Worm (Caenorhabditis elegans) whole organism, L4 larva: ENCODE data around the gene mct-6.

Experiments
- T20F7.1 ChIP-seq: fragments of 200-800 bp; sonication (Bioruptor generic); optimal IDR thresholded peaks from 2 replicates; lab custom pipeline; 2018; ENCODE audit warnings: mild to moderate bottlenecking, missing genetic modification characterization, missing compliant biosample characterization
- Y105C5A.15 ChIP-seq: fragments of 200-800 bp; sonication (Bioruptor generic); IDR thresholded peaks from 2 replicates; pipeline ENCODE4 v1.3.6; 2022; ENCODE audit warnings: missing genetic modification characterization, missing compliant biosample characterization
- Y48G9A.11 ChIP-seq: fragments of 200-800 bp; sonication (Bioruptor generic); IDR thresholded peaks from 2 replicates; pipeline ENCODE4 v1.3.6; 2022; ENCODE audit warnings: missing genetic modification reagents, missing genetic modification characterization, missing compliant biosample characterization
- aha-1 ChIP-seq: fragments of 150-350 bp; peaks from one replicate; lab custom pipeline; 2014; ENCODE audit warnings: missing biosample characterization, missing genetic modification characterization
- ceh-32 ChIP-seq: sonication (generic microtip); optimal IDR thresholded peaks from 2 replicates; lab custom pipeline; 2016; ENCODE audit warnings: mild to moderate bottlenecking, missing genetic modification characterization, missing compliant biosample characterization; ENCODE audit not compliant: poor library complexity
- daf-12 ChIP-seq: fragments of 150-350 bp; optimal IDR thresholded peaks from 2 replicates; lab custom pipeline; 2014; ENCODE audit warnings: missing biosample characterization, missing genetic modification reagents, missing genetic modification characterization
- daf-16 ChIP-seq, 3 experiments: sonication (generic microtip); optimal IDR thresholded peaks; 2 replicates each; lab custom pipeline; 2016 to 2017; ENCODE audit warnings: missing genetic modification characterization in 3 of 3, missing genetic modification reagents in 3 of 3, mild to moderate bottlenecking in 2 of 3, missing compliant biosample characterization in 2 of 3, missing biosample characterization in 1 of 3, moderate library complexity in 1 of 3
- duxl-1 ChIP-seq: sonication (generic microtip); optimal IDR thresholded peaks from 2 replicates; lab custom pipeline; 2016; ENCODE audit warnings: mild to moderate bottlenecking, missing genetic modification characterization, moderate library complexity, missing compliant biosample characterization; ENCODE audit not compliant: poor library complexity
- dve-1 ChIP-seq: sonication (generic microtip); optimal IDR thresholded peaks from 2 replicates; lab custom pipeline; 2017; ENCODE audit warnings: antibody characterized with exemption, mild to moderate bottlenecking, missing genetic modification characterization, missing compliant biosample characterization; ENCODE audit not compliant: insufficient read depth
- egl-27 ChIP-seq: sonication (generic microtip); optimal IDR thresholded peaks from 3 replicates; lab custom pipeline; 2017; ENCODE audit warnings: missing biosample characterization, missing genetic modification reagents, missing genetic modification characterization
- egl-43 ChIP-seq: fragments of 200-800 bp; sonication (Bioruptor generic); IDR thresholded peaks from 2 replicates; pipeline ENCODE4 v1.3.6; 2022; ENCODE audit warnings: missing genetic modification reagents, missing genetic modification characterization, missing compliant biosample characterization
- fkh-10 ChIP-seq: fragments of 150-350 bp; optimal IDR thresholded peaks from 2 replicates; lab custom pipeline; 2014; ENCODE audit warnings: missing biosample characterization, missing genetic modification reagents, missing genetic modification characterization
- hif-1 ChIP-seq, 2 experiments: sonication (generic microtip); optimal IDR thresholded peaks; 2 replicates each; lab custom pipeline; 2016 to 2017; ENCODE audit warnings: missing compliant biosample characterization in 2 of 2, missing genetic modification characterization in 2 of 2, missing genetic modification reagents in 2 of 2, missing genotype in 2 of 2, mild to moderate bottlenecking in 1 of 2
- hlh-11 ChIP-seq: fragments of 200-800 bp; sonication (Bioruptor generic); optimal IDR thresholded peaks from 2 replicates; lab custom pipeline; 2018; ENCODE audit warnings: mild to moderate bottlenecking, missing genetic modification characterization, missing compliant biosample characterization
- hlh-30 ChIP-seq: sonication (generic microtip); optimal IDR thresholded peaks from 2 replicates; lab custom pipeline; 2017; ENCODE audit warnings: antibody characterized with exemption, mild to moderate bottlenecking, missing genetic modification characterization, missing compliant biosample characterization; ENCODE audit not compliant: insufficient read depth
- hmg-1.1 ChIP-seq: fragments of 200-800 bp; sonication (Bioruptor generic); IDR thresholded peaks from 2 replicates; pipeline ENCODE4 v1.3.6; 2022; ENCODE audit warnings: missing genetic modification reagents, missing genetic modification characterization, missing compliant biosample characterization
- lin-13 ChIP-seq: fragments of 150-350 bp; optimal IDR thresholded peaks from 2 replicates; lab custom pipeline; 2014; ENCODE audit warnings: missing biosample characterization, missing genetic modification reagents, missing genetic modification characterization
- lir-3 ChIP-seq: sonication (generic microtip); optimal IDR thresholded peaks from 2 replicates; lab custom pipeline; 2016; ENCODE audit warnings: mild to moderate bottlenecking, missing genetic modification characterization, missing compliant biosample characterization
- lsy-2 ChIP-seq, 2 experiments: fragments of 150-350 bp in 1 of 2; sonication (generic microtip) in 1 of 2; optimal IDR thresholded peaks; 2 replicates each; lab custom pipeline; 2014 to 2017; ENCODE audit warnings: missing biosample characterization in 2 of 2, missing genetic modification characterization in 2 of 2
- mdl-1 ChIP-seq, 2 experiments: fragments of 150-350 bp in 1 of 2; sonication (generic microtip) in 1 of 2; optimal IDR thresholded peaks; 2 replicates each; lab custom pipeline; 2014 to 2017; ENCODE audit warnings: missing biosample characterization in 2 of 2, missing genetic modification characterization in 2 of 2
- mdt-29 ChIP-seq: fragments of 200-800 bp; sonication (Bioruptor generic); IDR thresholded peaks from 2 replicates; pipeline ENCODE4 v1.3.6; 2022; ENCODE audit warnings: missing genetic modification reagents, missing genetic modification characterization, missing compliant biosample characterization
- mep-1 ChIP-seq: fragments of 150-350 bp; sonication (generic microtip); optimal IDR thresholded peaks from 3 replicates; lab custom pipeline; 2014; ENCODE audit warnings: missing biosample characterization, missing genetic modification characterization
- mes-2 ChIP-seq: sonication (generic microtip); optimal IDR thresholded peaks from 2 replicates; lab custom pipeline; 2016; ENCODE audit warnings: missing genotype, mild to moderate bottlenecking, missing genetic modification characterization, missing compliant biosample characterization; ENCODE audit not compliant: poor library complexity, severe bottlenecking
- nhr-102 ChIP-seq: sonication (generic microtip); optimal IDR thresholded peaks from 2 replicates; lab custom pipeline; 2016; ENCODE audit warnings: mild to moderate bottlenecking, missing genetic modification characterization, moderate library complexity, missing compliant biosample characterization
- nhr-237 ChIP-seq: sonication (generic microtip); optimal IDR thresholded peaks from 2 replicates; lab custom pipeline; 2017; ENCODE audit warnings: missing biosample characterization, missing genetic modification characterization
- nhr-28 ChIP-seq: fragments of 150-350 bp; optimal IDR thresholded peaks from 2 replicates; lab custom pipeline; 2014; ENCODE audit warnings: missing biosample characterization, missing genetic modification characterization
- php-3 ChIP-seq: fragments of 200-800 bp; sonication (Bioruptor generic); IDR thresholded peaks from 2 replicates; pipeline ENCODE4 v1.3.6; 2022; ENCODE audit warnings: missing genetic modification reagents, missing genetic modification characterization, missing compliant biosample characterization
- pqm-1 ChIP-seq: sonication (generic microtip); optimal IDR thresholded peaks from 2 replicates; lab custom pipeline; 2017; ENCODE audit warnings: missing biosample characterization, missing genetic modification characterization
- set-16 ChIP-seq: fragments of 200-800 bp; sonication (Bioruptor generic); IDR thresholded peaks from 2 replicates; pipeline ENCODE4 v1.3.6; 2022; ENCODE audit warnings: missing genetic modification reagents, missing genetic modification characterization, missing compliant biosample characterization
- skn-1 ChIP-seq: fragments of 150-350 bp; optimal IDR thresholded peaks from 2 replicates; lab custom pipeline; 2014; ENCODE audit warnings: missing biosample characterization, missing genetic modification characterization
- spr-1 ChIP-seq: sonication (generic microtip); optimal IDR thresholded peaks from 2 replicates; lab custom pipeline; 2016; ENCODE audit warnings: mild to moderate bottlenecking, missing genetic modification characterization, missing compliant biosample characterization
- unc-130 ChIP-seq: sonication (generic microtip); optimal IDR thresholded peaks from 2 replicates; lab custom pipeline; 2016; ENCODE audit warnings: missing genetic modification reagents, missing genetic modification characterization, missing compliant biosample characterization
- unc-62 ChIP-seq, 3 experiments: fragments of 150-350 bp in 1 of 3; sonication (generic microtip); optimal IDR thresholded peaks in 2 of 3; peaks in 1 of 3; 1 replicate in 1 of 3; 2 replicates in 2 of 3; lab custom pipeline; 2014 to 2017; ENCODE audit warnings: missing biosample characterization in 3 of 3, missing genetic modification characterization in 3 of 3, missing genetic modification reagents in 3 of 3, missing genotype in 1 of 3
- zag-1 ChIP-seq: fragments of 150-350 bp; optimal IDR thresholded peaks from 2 replicates; lab custom pipeline; 2014; ENCODE audit warnings: missing biosample characterization, missing genetic modification characterization
- zfp-3 ChIP-seq: fragments of 200-800 bp; sonication (Bioruptor generic); conservative IDR thresholded peaks from 2 replicates; pipeline ENCODE4 v1.3.6; 2022; ENCODE audit warnings: missing genetic modification reagents, missing genetic modification characterization, missing compliant biosample characterization

mct-6 gene

DNA sequence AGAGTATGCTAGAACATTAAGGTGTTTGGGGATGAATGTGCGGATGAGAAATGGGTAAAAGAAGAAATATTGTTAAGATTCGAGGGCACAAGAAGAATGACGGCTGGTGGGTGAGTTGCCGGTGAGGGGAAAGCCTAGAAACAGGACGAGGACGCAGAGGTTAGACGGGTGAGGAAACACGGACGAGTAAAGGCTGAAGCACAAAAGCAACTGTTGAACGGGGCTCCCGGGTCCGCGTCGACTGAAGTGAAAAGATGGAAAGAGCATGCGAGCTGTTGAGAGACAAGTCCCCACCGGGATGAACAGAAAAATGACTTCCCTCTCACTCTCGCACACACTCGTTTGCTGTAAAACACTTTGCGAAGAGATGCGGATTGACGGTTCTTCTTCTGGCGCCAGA is 41.7 kb upstream of the mct-6 start:
- TF ChIP-seq hlh-11 (tag; lab: Kevin White, UChicago) (peak; percentile 24), duxl-1 (tag; lab: Kevin White, UChicago) (no peak), set-16 (GFP tag; lab: Robert Waterston, UW) (0 out of 2 replicates have a peak, but pooled peaks have one; percentile 18)

DNA sequence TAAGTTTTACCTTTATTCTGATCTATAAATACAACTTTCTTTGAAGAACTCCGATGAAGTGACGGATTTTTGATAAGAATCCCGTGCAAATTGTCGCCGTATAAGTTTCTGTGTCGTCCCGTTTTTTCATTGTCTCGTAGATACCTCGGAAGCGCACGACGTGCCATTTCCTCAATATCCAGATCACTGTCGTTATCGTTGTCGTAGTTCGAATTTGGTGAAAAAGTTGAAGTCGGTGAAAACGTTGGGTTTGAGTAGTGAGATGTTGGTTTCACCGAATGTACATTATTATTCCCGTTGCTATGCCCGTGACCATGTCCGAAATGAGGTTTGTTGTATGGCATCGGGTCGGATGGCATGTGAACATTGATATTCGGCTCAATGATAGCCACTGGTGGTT is 39.4 kb upstream of the mct-6 start:
- no peak for TF ChIP-seq mdt-29 (GFP tag; lab: Robert Waterston, UW)
- TF ChIP-seq aha-1 (tag; lab: Kevin White, UChicago): peak; percentile 95
- TF ChIP-seq php-3 (GFP tag; lab: Robert Waterston, UW): no peak

DNA sequence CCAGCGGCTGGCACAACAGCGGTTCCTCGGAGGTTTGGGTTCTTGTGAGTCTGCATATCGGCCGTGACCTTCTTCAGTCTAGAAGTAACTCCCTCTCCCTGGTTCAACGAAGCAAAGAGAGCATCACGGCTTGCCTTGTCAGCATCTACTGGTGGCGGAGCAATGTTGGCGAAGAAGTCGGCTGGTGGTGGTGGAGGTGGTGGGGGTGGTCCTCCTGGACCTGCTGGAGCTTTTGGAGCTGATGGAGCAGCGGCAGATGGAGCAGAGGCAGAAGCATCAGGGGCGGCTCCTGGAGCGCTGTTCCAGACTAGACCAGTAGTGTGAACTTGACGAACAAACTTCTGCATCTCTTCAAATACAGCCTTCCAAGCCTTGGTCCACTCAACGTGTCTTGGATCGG is 38.2 kb upstream of the mct-6 start:
- TF ChIP-seq lir-3 (tag; lab: Kevin White, UChicago) (no peak), aha-1 (tag; lab: Kevin White, UChicago) (peak; percentile 13), set-16 (GFP tag; lab: Robert Waterston, UW) (peak; percentile 95)
- TF ChIP-seq, all 104 proteins: peak for 2

DNA sequence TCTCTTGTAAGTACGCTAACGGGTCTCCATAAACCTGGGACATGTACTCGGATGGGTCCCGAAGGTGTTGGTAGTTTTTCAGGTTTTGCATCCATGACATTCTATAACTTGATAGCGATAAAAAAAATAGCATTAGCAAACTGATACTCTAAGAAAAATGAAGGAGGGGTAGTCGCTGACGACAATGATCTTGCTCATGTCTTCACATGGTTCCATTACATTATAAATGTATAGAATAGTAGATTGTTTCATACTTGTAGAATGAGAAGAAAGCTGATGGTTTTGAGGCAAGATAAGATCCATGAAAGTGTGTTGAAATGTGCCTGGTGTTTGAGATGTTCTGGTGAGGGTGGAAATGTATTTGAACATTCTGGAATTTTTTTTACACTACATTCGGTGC is 36.7 kb upstream of the mct-6 start, which contains the start of gene mec-4:
Gene mec-4 (minus strand): TSS at position 101 of the 400 bp plus-strand sequence.
- TF ChIP-seq nhr-28 (no peak), skn-1 (tag; lab: Kevin White, UChicago) (no peak), egl-43 (GFP tag; lab: Robert Waterston, UW) (no peak), daf-16 (GFP tag; optimal IDR thresholded peaks at IDR 0.05; lab: Kevin White, UChicago) (peak in 1 of 2 experiments; percentile 37), daf-16 (tag; optimal IDR thresholded peaks at IDR 0.05; lab: Kevin White, UChicago) (no peak)

DNA sequence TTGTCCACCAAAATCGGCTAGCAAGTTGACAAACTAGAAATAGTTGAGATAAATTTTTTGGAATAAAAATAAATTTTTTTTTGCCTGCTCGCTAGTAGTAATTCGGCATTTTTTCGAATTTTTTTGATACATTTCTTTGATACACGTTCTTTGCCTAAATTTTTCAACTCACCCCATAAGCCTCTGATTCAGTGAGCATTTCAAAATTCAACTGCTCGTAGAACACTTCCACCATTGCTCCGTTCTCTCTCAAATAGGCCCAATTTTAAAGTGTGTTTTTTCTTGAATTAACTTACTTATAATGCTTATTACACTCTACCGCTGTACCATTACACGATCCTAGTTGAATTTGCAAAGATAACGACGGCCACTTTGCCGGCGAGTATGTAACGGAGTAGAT is 33.2 kb upstream of the mct-6 start:
- TF ChIP-seq dve-1 (tag; lab: Kevin White, UChicago): peak; percentile 20
- TF ChIP-seq skn-1 (tag; lab: Kevin White, UChicago): no peak
- peak; percentile 20 for TF ChIP-seq mep-1 (tag; lab: Kevin White, UChicago)
- TF ChIP-seq unc-62 (GFP tag; optimal IDR thresholded peaks at IDR 0.05 in 1 of 2; lab: Kevin White, UChicago): peak in 1 of 2 experiments; percentile 16
- no peak for TF ChIP-seq unc-62 (tag; optimal IDR thresholded peaks at IDR 0.05; lab: Kevin White, UChicago)
- TF ChIP-seq T20F7.1: no peak
- TF ChIP-seq unc-130 (GFP tag; lab: Kevin White, UChicago): no peak
- TF ChIP-seq daf-12 (tag; lab: Kevin White, UChicago): no peak
- TF ChIP-seq egl-27 (tag; lab: Kevin White, UChicago): no peak
- peak; percentile 94 for TF ChIP-seq aha-1 (tag; lab: Kevin White, UChicago)
- no peak for TF ChIP-seq zag-1 (tag; lab: Kevin White, UChicago)
- TF ChIP-seq fkh-10 (GFP tag; lab: Kevin White, UChicago): no peak
- no peak for TF ChIP-seq ceh-32 (tag; lab: Kevin White, UChicago)

DNA sequence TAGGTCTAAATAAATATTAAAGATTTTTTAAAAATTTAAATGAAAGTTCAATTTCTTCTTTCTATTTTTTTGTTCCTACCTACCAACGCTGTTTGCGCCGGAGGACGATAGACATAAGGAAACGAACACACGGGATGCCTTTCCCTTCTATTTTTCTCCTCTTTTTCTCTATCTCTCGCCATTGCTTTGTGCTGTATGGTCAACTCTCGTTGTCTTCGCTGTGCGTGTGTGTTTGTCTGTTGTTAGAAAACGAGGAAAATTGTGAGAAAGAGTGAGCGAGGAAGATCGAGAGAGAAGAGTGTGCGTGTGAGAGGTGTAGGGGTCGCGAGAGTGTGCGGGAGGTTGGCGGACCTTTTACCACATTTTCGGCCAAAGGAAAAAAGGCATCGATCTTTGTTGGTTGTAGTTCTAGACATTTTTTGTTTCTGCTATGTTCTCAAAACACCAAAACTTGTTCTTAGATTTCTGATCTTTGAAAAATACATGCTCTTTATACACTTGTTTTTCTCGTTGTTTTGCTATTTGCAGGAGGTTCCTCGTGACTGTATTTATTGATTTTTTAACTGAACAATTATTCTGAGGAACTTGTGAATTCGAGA is 28.9 kb upstream of the mct-6 start:
- TF ChIP-seq Y48G9A.11 (GFP tag; lab: Robert Waterston, UW): no peak
- peak; percentile 84 for TF ChIP-seq mep-1 (tag; lab: Kevin White, UChicago)
- TF ChIP-seq hlh-30 (tag; lab: Kevin White, UChicago): peak; percentile 71
- peak; percentile 34 for TF ChIP-seq aha-1 (tag; lab: Kevin White, UChicago)
- TF ChIP-seq spr-1 (tag; lab: Kevin White, UChicago): peak; percentile 5
- TF ChIP-seq nhr-237: no peak
- no peak for TF ChIP-seq unc-62 (GFP tag; optimal IDR thresholded peaks at IDR 0.05 in 1 of 2; lab: Kevin White, UChicago)
- no peak for TF ChIP-seq unc-62 (tag; optimal IDR thresholded peaks at IDR 0.05; lab: Kevin White, UChicago)
- peak; percentile 51 for TF ChIP-seq fkh-10 (GFP tag; lab: Kevin White, UChicago)
- TF ChIP-seq daf-16 (GFP tag; optimal IDR thresholded peaks at IDR 0.05; lab: Kevin White, UChicago): peak in 1 of 2 experiments; percentile 50
- peak; percentile 40 for TF ChIP-seq daf-16 (tag; optimal IDR thresholded peaks at IDR 0.05; lab: Kevin White, UChicago)
- peak; percentile 7 for TF ChIP-seq nhr-102 (tag; lab: Kevin White, UChicago)
- peak; percentile 2 for TF ChIP-seq lin-13 (GFP tag; lab: Kevin White, UChicago)
- TF ChIP-seq hif-1 (tag; optimal IDR thresholded peaks at IDR 0.05; lab: Kevin White, UChicago): peak in 1 of 2 experiments; percentile 23
- TF ChIP-seq dve-1 (tag; lab: Kevin White, UChicago): peak; percentile 19
- peak; percentile 63 for TF ChIP-seq mes-2
- TF ChIP-seq mdl-1 (tag; optimal IDR thresholded peaks at IDR 0.05; lab: Kevin White, UChicago): peak in 1 of 2 experiments; percentile 84
- peak in 1 of 2 experiments; percentile 65 for TF ChIP-seq lsy-2 (tag; optimal IDR thresholded peaks at IDR 0.05; lab: Kevin White, UChicago)
- TF ChIP-seq egl-43 (GFP tag; lab: Robert Waterston, UW): 0 out of 2 replicates have a peak, but pooled peaks have one; percentile 41
- TF ChIP-seq hmg-1.1 (GFP tag; lab: Robert Waterston, UW): peak; percentile 72
- peak; percentile 28 for TF ChIP-seq duxl-1 (tag; lab: Kevin White, UChicago)
- TF ChIP-seq hlh-11 (tag; lab: Kevin White, UChicago): peak; percentile 18
- no peak for TF ChIP-seq Y105C5A.15 (GFP tag; lab: Robert Waterston, UW)
- no peak for TF ChIP-seq pqm-1 (tag; lab: Kevin White, UChicago)
- no peak for TF ChIP-seq zfp-3 (GFP tag; lab: Robert Waterston, UW)
- peak; percentile 72 for TF ChIP-seq nhr-28
